Fruit fly (Drosophila melanogaster): ENCODE measurements around the gene Saysd1.

DNA sequence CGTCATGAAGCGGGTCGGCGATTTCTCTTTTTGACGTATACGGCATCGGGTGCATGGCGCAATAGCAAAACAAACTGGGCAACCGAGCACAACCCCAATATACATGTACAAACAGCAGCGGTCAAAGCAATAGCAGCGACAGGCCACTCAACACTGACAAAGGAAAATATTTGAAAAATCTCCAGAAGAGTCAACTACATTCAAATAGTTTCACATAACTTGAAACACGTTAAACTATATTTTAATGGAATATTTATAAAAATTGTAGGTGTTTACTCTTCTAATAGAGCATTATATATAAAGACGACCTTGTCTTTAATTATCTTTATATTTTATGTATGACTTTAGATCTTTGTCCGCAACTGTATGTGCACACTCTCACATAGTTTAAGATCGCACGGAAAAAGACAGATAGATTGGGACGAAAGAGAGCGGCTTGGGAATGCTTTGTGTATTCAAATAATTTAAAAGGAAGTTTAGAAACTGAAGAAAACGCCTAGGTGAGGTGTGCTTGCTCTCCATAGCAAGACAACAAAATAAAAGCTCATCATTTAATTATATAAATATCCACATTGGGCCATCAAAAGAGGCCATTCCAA, 7.5 kb downstream of the Saysd1 start:
- TF ChIP-seq bigmax (GFP tag; optimal IDR thresholded peaks at IDR 0.05) (no peak), Lhr (GFP tag; optimal IDR thresholded peaks at IDR 0.05) (no peak), trh (GFP tag; optimal IDR thresholded peaks at IDR 0.05) (peak; percentile 10), fd102C (GFP tag; optimal IDR thresholded peaks at IDR 0.05) (no peak), CG13894 (tag; optimal IDR thresholded peaks at IDR 0.05) (no peak), CG3407 (GFP tag; optimal IDR thresholded peaks at IDR 0.05) (peak; percentile 63), sob (GFP tag; IDR thresholded peaks at IDR 0.05) (peak; percentile 66), CG18599 (GFP tag; optimal IDR thresholded peaks at IDR 0.05) (peak; percentile 74), gsb (GFP tag; IDR thresholded peaks at IDR 0.05) (peak; percentile 24; the same call in 1 of the 2 replicates), Atf6 (GFP tag; IDR thresholded peaks at IDR 0.05) (peak; percentile 73), Mrtf (GFP tag; IDR thresholded peaks at IDR 0.05) (peak; percentile 63; the same call in 1 of the 3 replicates)

All from whole organism, embryonic.